Fruit fly (Drosophila melanogaster) whole organism, pupa: ENCODE results near the gene Pten.

Source experiments
- CG10348 ChIP-seq: fragments of 200-800 bp; sonication (Bioruptor generic); IDR thresholded peaks from 2 replicates; pipeline ENCODE4 v1.3.6; 2022; ENCODE audit warnings: missing biosample characterization, missing genetic modification characterization
- CG14655 ChIP-seq: fragments of 200-800 bp; sonication (Bioruptor generic); optimal IDR thresholded peaks from 3 replicates; lab custom pipeline; 2017; ENCODE audit warnings: mild to moderate bottlenecking, missing biosample characterization, missing genetic modification reagents, missing genetic modification characterization
- CG15710 ChIP-seq: fragments of 200-800 bp; sonication (Bioruptor generic); optimal IDR thresholded peaks from 2 replicates; lab custom pipeline; 2018; ENCODE audit warnings: missing biosample characterization, mild to moderate bottlenecking, missing genetic modification characterization, moderate library complexity
- CG32121 ChIP-seq: fragments of 200-800 bp; sonication (Bioruptor generic); IDR thresholded peaks from 2 replicates; pipeline ENCODE4 v1.3.6; 2022; ENCODE audit warnings: missing biosample characterization, missing genetic modification characterization
- CG34367 ChIP-seq: fragments of 200-800 bp; sonication (Bioruptor generic); optimal IDR thresholded peaks from 2 replicates; lab custom pipeline; 2018; ENCODE audit warnings: missing biosample characterization, mild to moderate bottlenecking, missing genetic modification characterization
- CG8301 ChIP-seq: fragments of 200-800 bp; sonication (Bioruptor generic); optimal IDR thresholded peaks from 2 replicates; lab custom pipeline; 2018; ENCODE audit warnings: missing biosample characterization, mild to moderate bottlenecking, missing genetic modification characterization
- D1 ChIP-seq: fragments of 200-800 bp; sonication (Bioruptor generic); optimal IDR thresholded peaks from 2 replicates; lab custom pipeline; 2018; ENCODE audit warnings: missing biosample characterization, mild to moderate bottlenecking, missing genetic modification characterization, moderate library complexity
- EcR ChIP-seq: fragments of 200-800 bp; sonication (Bioruptor generic); optimal IDR thresholded peaks from 3 replicates; lab custom pipeline; 2019; ENCODE audit warnings: missing biosample characterization, missing genetic modification characterization, mild to moderate bottlenecking, moderate library complexity, missing genetic modification reagents
- rn ChIP-seq: fragments of 200-800 bp; sonication (Bioruptor generic); IDR thresholded peaks from 2 replicates; pipeline ENCODE4 v1.3.6; 2022; ENCODE audit warnings: missing biosample characterization, missing genetic modification characterization

- TF ChIP-seq EcR (GFP tag; lab: Kevin White, UChicago) (no peak), CG34367 (tag; lab: Kevin White, UChicago) (no peak), CG8301 (tag; lab: Kevin White, UChicago) (no peak), CG14655 (GFP tag; lab: Kevin White, UChicago) (no peak), D1 (tag; lab: Kevin White, UChicago) (no peak), CG32121 (GFP tag; lab: Robert Waterston, UW) (no peak), CG10348 (GFP tag; lab: Robert Waterston, UW) (no peak), rn (GFP tag; lab: Robert Waterston, UW) (no peak), CG15710 (tag; lab: Kevin White, UChicago) (no peak)
Measured at dm6 chr2L:10301918-10302317, 41.1 kb upstream of the Pten start, which contains the start of gene CG13138.
